Fruit fly (Drosophila melanogaster) S2 (cell line): ENCODE results near the gene pelo.

ENCODE experiments used
- CG8478 ChIP-seq: fragments of >200 bp; optimal IDR thresholded peaks from 2 replicates; lab custom pipeline; 2018
- CTCF ChIP-seq, 2 experiments: fragments of >200 bp; optimal IDR thresholded peaks; 2 replicates each; lab custom pipeline; 2018

DNA sequence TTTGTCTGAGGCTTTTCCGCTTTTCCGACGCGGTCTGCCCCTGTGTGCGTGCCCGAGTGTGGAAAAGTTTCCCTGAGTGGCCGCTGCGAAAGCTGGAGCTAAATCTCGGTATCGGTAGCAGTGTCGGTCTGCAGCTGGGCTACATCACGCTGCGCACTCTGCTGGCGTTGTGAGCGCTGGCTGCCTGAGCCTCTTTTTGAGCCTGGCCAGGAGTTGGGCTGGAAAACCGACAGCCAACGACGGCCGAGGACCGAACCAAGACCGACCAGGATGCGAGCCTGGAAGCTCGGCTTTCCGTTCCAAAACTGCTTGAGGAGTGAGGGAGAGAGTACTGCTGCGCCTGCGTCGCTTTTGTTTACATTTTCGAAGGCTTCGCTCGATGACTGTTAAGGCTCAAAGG, 43.2 kb downstream of the pelo start:
- TF ChIP-seq CG8478 (lab: Kevin White, UChicago), result no peak
- TF ChIP-seq CTCF (optimal IDR thresholded peaks at IDR 0.05; lab: Kevin White, UChicago), result no peak
